Worm (Caenorhabditis elegans): ENCODE data around the gene EGAP5.1.

DNA sequence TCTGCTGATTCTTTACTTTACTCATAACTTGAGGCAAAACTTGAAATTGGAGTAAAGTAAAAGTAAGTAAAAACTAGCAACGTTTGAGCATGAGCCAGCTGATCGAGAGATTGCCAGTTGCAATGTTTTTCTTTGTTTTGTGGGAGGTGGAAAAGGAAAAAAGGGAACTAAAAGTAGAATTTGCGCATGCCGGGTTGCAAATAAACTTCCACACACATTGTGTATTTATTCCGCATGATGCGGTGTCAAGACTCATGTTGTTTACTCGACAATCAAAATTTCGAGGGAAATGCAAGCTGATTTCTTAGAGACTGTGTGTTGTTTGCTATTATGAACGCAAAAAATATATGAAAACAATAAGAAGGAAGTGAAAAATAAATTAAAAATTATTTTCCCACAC, 20.5 kb upstream of the EGAP5.1 start:
- no peak for TF ChIP-seq hlh-15 (tag; optimal IDR thresholded peaks at IDR 0.05)
- no peak for TF ChIP-seq dmd-4 (tag; optimal IDR thresholded peaks at IDR 0.05; ENCODE audit: borderline replicate concordance)
- no peak for TF ChIP-seq ama-1 (optimal IDR thresholded peaks at IDR 0.05)
- TF ChIP-seq C38D4.7 (GFP tag; optimal IDR thresholded peaks at IDR 0.05) = no peak
- TF ChIP-seq fkh-6 (tag; optimal IDR thresholded peaks at IDR 0.05) = no peak
